Worm (Caenorhabditis elegans) whole organism, L4 larva: ENCODE measurements around the gene otpl-4.

ENCODE experiments used
- F49E8.2 ChIP-seq: sonication (generic microtip); optimal IDR thresholded peaks from 2 replicates; lab custom pipeline; 2016; ENCODE audit warnings: missing compliant biosample characterization, mild to moderate bottlenecking, missing genetic modification characterization, borderline replicate concordance
- R02D3.7 ChIP-seq: fragments of 150-350 bp; sonication (generic microtip); optimal IDR thresholded peaks from 3 replicates; lab custom pipeline; 2014; ENCODE audit warnings: missing biosample characterization, missing genetic modification characterization
- Y105C5A.15 ChIP-seq: fragments of 200-800 bp; sonication (Bioruptor generic); IDR thresholded peaks from 2 replicates; pipeline ENCODE4 v1.3.6; 2022; ENCODE audit warnings: missing genetic modification characterization, missing compliant biosample characterization
- aha-1 ChIP-seq: fragments of 150-350 bp; peaks from one replicate; lab custom pipeline; 2014; ENCODE audit warnings: missing biosample characterization, missing genetic modification characterization
- aly-2 ChIP-seq: sonication (generic microtip); optimal IDR thresholded peaks from 2 replicates; lab custom pipeline; 2018; ENCODE audit warnings: missing biosample characterization, missing genetic modification characterization
- attf-4 ChIP-seq: sonication (generic microtip); optimal IDR thresholded peaks from 3 replicates; lab custom pipeline; 2017; ENCODE audit warnings: missing biosample characterization, missing genetic modification characterization
- ceh-28 ChIP-seq: fragments of 150-350 bp; optimal IDR thresholded peaks from 2 replicates; lab custom pipeline; 2014; ENCODE audit warnings: missing biosample characterization, missing genetic modification reagents, missing genetic modification characterization
- ceh-82 ChIP-seq: sonication (generic microtip); optimal IDR thresholded peaks from 2 replicates; lab custom pipeline; 2017; ENCODE audit warnings: missing biosample characterization, missing genetic modification characterization
- daf-16 ChIP-seq, 3 experiments: sonication (generic microtip); optimal IDR thresholded peaks; 2 replicates each; lab custom pipeline; 2016 to 2017; ENCODE audit warnings: missing genetic modification characterization in 3 of 3, missing genetic modification reagents in 3 of 3, mild to moderate bottlenecking in 2 of 3, missing compliant biosample characterization in 2 of 3, missing biosample characterization in 1 of 3, moderate library complexity in 1 of 3
- dmd-6 ChIP-seq: fragments of 200-800 bp; sonication (Bioruptor generic); IDR thresholded peaks from 2 replicates; pipeline ENCODE4 v1.3.6; 2022; ENCODE audit warnings: missing genetic modification reagents, missing genetic modification characterization, missing compliant biosample characterization
- dpl-1 ChIP-seq: fragments of 150-350 bp; optimal IDR thresholded peaks from 2 replicates; lab custom pipeline; 2014; ENCODE audit warnings: missing biosample characterization, missing genetic modification reagents, missing genetic modification characterization
- duxl-1 ChIP-seq: sonication (generic microtip); optimal IDR thresholded peaks from 2 replicates; lab custom pipeline; 2016; ENCODE audit warnings: mild to moderate bottlenecking, missing genetic modification characterization, moderate library complexity, missing compliant biosample characterization; ENCODE audit not compliant: poor library complexity
- egl-27 ChIP-seq: sonication (generic microtip); optimal IDR thresholded peaks from 3 replicates; lab custom pipeline; 2017; ENCODE audit warnings: missing biosample characterization, missing genetic modification reagents, missing genetic modification characterization
- hif-1 ChIP-seq, 2 experiments: sonication (generic microtip); optimal IDR thresholded peaks; 2 replicates each; lab custom pipeline; 2016 to 2017; ENCODE audit warnings: missing compliant biosample characterization in 2 of 2, missing genetic modification characterization in 2 of 2, missing genetic modification reagents in 2 of 2, missing genotype in 2 of 2, mild to moderate bottlenecking in 1 of 2
- hlh-30 ChIP-seq: sonication (generic microtip); optimal IDR thresholded peaks from 2 replicates; lab custom pipeline; 2017; ENCODE audit warnings: antibody characterized with exemption, mild to moderate bottlenecking, missing genetic modification characterization, missing compliant biosample characterization; ENCODE audit not compliant: insufficient read depth
- hmg-1.1 ChIP-seq: fragments of 200-800 bp; sonication (Bioruptor generic); IDR thresholded peaks from 2 replicates; pipeline ENCODE4 v1.3.6; 2022; ENCODE audit warnings: missing genetic modification reagents, missing genetic modification characterization, missing compliant biosample characterization
- lin-13 ChIP-seq: fragments of 150-350 bp; optimal IDR thresholded peaks from 2 replicates; lab custom pipeline; 2014; ENCODE audit warnings: missing biosample characterization, missing genetic modification reagents, missing genetic modification characterization
- lin-29 ChIP-seq: fragments of 200-800 bp; sonication (Bioruptor generic); IDR thresholded peaks from 2 replicates; pipeline ENCODE4 v1.3.6; 2022; ENCODE audit warnings: missing genetic modification reagents, missing genetic modification characterization, missing compliant biosample characterization
- lin-38 ChIP-seq: fragments of 200-800 bp; sonication (Bioruptor generic); IDR thresholded peaks from 2 replicates; pipeline ENCODE4 v1.3.6; 2022; ENCODE audit warnings: missing genetic modification reagents, missing genetic modification characterization, missing compliant biosample characterization
- mdl-1 ChIP-seq, 2 experiments: fragments of 150-350 bp in 1 of 2; sonication (generic microtip) in 1 of 2; optimal IDR thresholded peaks; 2 replicates each; lab custom pipeline; 2014 to 2017; ENCODE audit warnings: missing biosample characterization in 2 of 2, missing genetic modification characterization in 2 of 2
- mes-2 ChIP-seq: sonication (generic microtip); optimal IDR thresholded peaks from 2 replicates; lab custom pipeline; 2016; ENCODE audit warnings: missing genotype, mild to moderate bottlenecking, missing genetic modification characterization, missing compliant biosample characterization; ENCODE audit not compliant: poor library complexity, severe bottlenecking
- nhr-10 ChIP-seq: fragments of 150-350 bp; optimal IDR thresholded peaks from 2 replicates; lab custom pipeline; 2014; ENCODE audit warnings: missing biosample characterization, missing genetic modification characterization
- nhr-11 ChIP-seq: fragments of 150-350 bp; optimal IDR thresholded peaks from 2 replicates; lab custom pipeline; 2014; ENCODE audit warnings: missing biosample characterization, missing genetic modification characterization
- nhr-237 ChIP-seq: sonication (generic microtip); optimal IDR thresholded peaks from 2 replicates; lab custom pipeline; 2017; ENCODE audit warnings: missing biosample characterization, missing genetic modification characterization
- nhr-28 ChIP-seq: fragments of 150-350 bp; optimal IDR thresholded peaks from 2 replicates; lab custom pipeline; 2014; ENCODE audit warnings: missing biosample characterization, missing genetic modification characterization
- rbr-2 ChIP-seq: sonication (generic microtip); optimal IDR thresholded peaks from 2 replicates; lab custom pipeline; 2016; ENCODE audit warnings: missing genotype, missing genetic modification characterization, missing compliant biosample characterization
- saeg-2 ChIP-seq: fragments of 200-800 bp; sonication (Bioruptor generic); IDR thresholded peaks from 2 replicates; pipeline ENCODE4 v1.3.6; 2022; ENCODE audit warnings: missing genetic modification reagents, missing genetic modification characterization, missing compliant biosample characterization
- set-16 ChIP-seq: fragments of 200-800 bp; sonication (Bioruptor generic); IDR thresholded peaks from 2 replicates; pipeline ENCODE4 v1.3.6; 2022; ENCODE audit warnings: missing genetic modification reagents, missing genetic modification characterization, missing compliant biosample characterization
- skn-1 ChIP-seq: fragments of 150-350 bp; optimal IDR thresholded peaks from 2 replicates; lab custom pipeline; 2014; ENCODE audit warnings: missing biosample characterization, missing genetic modification characterization
- snpc-1.2 ChIP-seq: fragments of 200-800 bp; sonication (Bioruptor generic); IDR thresholded peaks from 2 replicates; pipeline ENCODE4 v1.3.6; 2022; ENCODE audit warnings: missing genetic modification reagents, missing genetic modification characterization, missing compliant biosample characterization
- tag-97 ChIP-seq: fragments of 200-800 bp; sonication (Bioruptor generic); IDR thresholded peaks from 2 replicates; pipeline ENCODE4 v1.3.6; 2022; ENCODE audit warnings: missing genetic modification characterization, missing compliant biosample characterization
- unc-130 ChIP-seq: sonication (generic microtip); optimal IDR thresholded peaks from 2 replicates; lab custom pipeline; 2016; ENCODE audit warnings: missing genetic modification reagents, missing genetic modification characterization, missing compliant biosample characterization
- unc-62 ChIP-seq, 3 experiments: fragments of 150-350 bp in 1 of 3; sonication (generic microtip); optimal IDR thresholded peaks in 2 of 3; peaks in 1 of 3; 1 replicate in 1 of 3; 2 replicates in 2 of 3; lab custom pipeline; 2014 to 2017; ENCODE audit warnings: missing biosample characterization in 3 of 3, missing genetic modification characterization in 3 of 3, missing genetic modification reagents in 3 of 3, missing genotype in 1 of 3

otpl-4 gene

ce11 chrV:8518283-8518682 is 18.8 kb upstream of the otpl-4 start:
- TF ChIP-seq hmg-1.1 (GFP tag; lab: Robert Waterston, UW) (peak; percentile 49; the same call in 1 of the 2 replicates), dmd-6 (GFP tag; lab: Robert Waterston, UW) (0 out of 2 replicates have a peak, but pooled peaks have one; percentile 14), aly-2 (tag; lab: Kevin White, UChicago) (no peak), mdl-1 (tag; optimal IDR thresholded peaks at IDR 0.05; lab: Kevin White, UChicago) (peak in 1 of 2 experiments; percentile 53), aha-1 (tag; lab: Kevin White, UChicago) (peak; percentile 93), duxl-1 (tag; lab: Kevin White, UChicago) (no peak), dpl-1 (peak; percentile 18), rbr-2 (tag; lab: Kevin White, UChicago) (peak; percentile 59), unc-62 (GFP tag; optimal IDR thresholded peaks at IDR 0.05 in 1 of 2; lab: Kevin White, UChicago) (peak in 1 of 2 experiments; percentile 97), unc-62 (tag; optimal IDR thresholded peaks at IDR 0.05; lab: Kevin White, UChicago) (no peak), daf-16 (GFP tag; optimal IDR thresholded peaks at IDR 0.05; lab: Kevin White, UChicago) (no peak), daf-16 (tag; optimal IDR thresholded peaks at IDR 0.05; lab: Kevin White, UChicago) (no peak), mes-2 (tag; lab: Kevin White, UChicago) (peak; percentile 39), nhr-11 (tag; lab: Kevin White, UChicago) (peak; percentile 44), nhr-28 (tag; lab: Kevin White, UChicago) (peak; percentile 11)
- TF ChIP-seq, all 104 proteins: peak for 10

- TF ChIP-seq dmd-6 (GFP tag; lab: Robert Waterston, UW) (no peak), lin-29 (no peak), R02D3.7 (tag; lab: Kevin White, UChicago) (peak; percentile 41), tag-97 (GFP tag; lab: Robert Waterston, UW) (no peak), ceh-28 (tag; lab: Kevin White, UChicago) (no peak), mes-2 (tag; lab: Kevin White, UChicago) (peak; percentile 45), dpl-1 (peak; percentile 26), F49E8.2 (tag; lab: Kevin White, UChicago) (no peak), unc-62 (GFP tag; optimal IDR thresholded peaks at IDR 0.05 in 1 of 2; lab: Kevin White, UChicago) (no peak), unc-62 (tag; optimal IDR thresholded peaks at IDR 0.05; lab: Kevin White, UChicago) (no peak), hlh-30 (tag; lab: Kevin White, UChicago) (no peak)
- TF ChIP-seq, all 104 proteins: peak for 3
Measured at ce11 chrV:8518822-8519392, 18.2 kb upstream of the otpl-4 start, which contains the start of gene F45F2.10. TSS of gene F45F2.10 (minus strand) at chrV:8518872.

ce11 chrV:8520846-8521553 is 16.1 kb upstream of the otpl-4 start, which contains the start of the genes F45F2.11 and otpl-7:
TSS of gene F45F2.11 (minus strand) at chrV:8520896.
TSS of gene otpl-7 (plus strand) at chrV:8521503.
- TF ChIP-seq hmg-1.1 (GFP tag; lab: Robert Waterston, UW) (no peak), tag-97 (GFP tag; lab: Robert Waterston, UW) (no peak), skn-1 (tag; lab: Kevin White, UChicago) (no peak), nhr-237 (tag; lab: Kevin White, UChicago) (no peak), egl-27 (tag; lab: Kevin White, UChicago) (no peak), nhr-28 (tag; lab: Kevin White, UChicago) (no peak), duxl-1 (tag; lab: Kevin White, UChicago) (no peak), hif-1 (tag; optimal IDR thresholded peaks at IDR 0.05; lab: Kevin White, UChicago) (no peak), set-16 (GFP tag; lab: Robert Waterston, UW) (no peak), saeg-2 (no peak), Y105C5A.15 (no peak), ceh-82 (no peak), attf-4 (tag; lab: Kevin White, UChicago) (no peak), nhr-10 (tag; lab: Kevin White, UChicago) (no peak), lin-38 (GFP tag; lab: Robert Waterston, UW) (no peak), snpc-1.2 (no peak), unc-130 (GFP tag; lab: Kevin White, UChicago) (no peak), lin-13 (GFP tag; lab: Kevin White, UChicago) (no peak)
- TF ChIP-seq, all 104 proteins: peak for 0
